Fruit fly (Drosophila melanogaster) whole organism, embryonic: Measurements from ENCODE around the gene Hayan.

Experiments used
- Abd-B ChIP-seq: fragments of 200-800 bp; sonication (Bioruptor generic); optimal IDR thresholded peaks from 2 replicates; lab custom pipeline; 2018; ENCODE audit warnings: missing biosample characterization, mild to moderate bottlenecking, missing genetic modification characterization, moderate library complexity
- CG14965 ChIP-seq: fragments of 200-800 bp; sonication (Bioruptor generic); optimal IDR thresholded peaks from 2 replicates; lab custom pipeline; 2016; ENCODE audit warnings: missing biosample characterization, missing genetic modification characterization, borderline replicate concordance
- CG16863 ChIP-seq: fragments of 200-800 bp; sonication (Bioruptor generic); optimal IDR thresholded peaks from 3 replicates; lab custom pipeline; 2016; ENCODE audit warnings: missing biosample characterization, missing genetic modification characterization
- CG3407 ChIP-seq: fragments of 200-800 bp; sonication (Bioruptor generic); optimal IDR thresholded peaks from 2 replicates; lab custom pipeline; 2018; ENCODE audit warnings: missing biosample characterization, mild to moderate bottlenecking, missing genetic modification characterization
- CG8478 ChIP-seq: fragments of >200 bp; optimal IDR thresholded peaks from 2 replicates; lab custom pipeline; 2018
- Fer2 ChIP-seq: fragments of 200-800 bp; sonication (Bioruptor generic); optimal IDR thresholded peaks from 2 replicates; lab custom pipeline; 2018; ENCODE audit warnings: missing biosample characterization, mild to moderate bottlenecking, missing genetic modification characterization, moderate library complexity
- Rx ChIP-seq: fragments of 200-800 bp; sonication (Bioruptor generic); IDR thresholded peaks from 2 replicates; pipeline ENCODE4 v1.3.6; 2022; ENCODE audit warnings: missing biosample characterization, missing genetic modification characterization
- croc ChIP-seq: fragments of 200-800 bp; sonication (Bioruptor generic); conservative IDR thresholded peaks from 3 replicates; pipeline ENCODE4 v1.3.6; 2022; ENCODE audit warnings: missing biosample characterization, missing genetic modification characterization
- crol ChIP-seq: fragments of 200-800 bp; sonication (Bioruptor generic); IDR thresholded peaks from 2 replicates; pipeline ENCODE4 v1.3.6; 2022; ENCODE audit warnings: missing biosample characterization, missing genetic modification characterization
- gsb-n ChIP-seq: fragments of 200-800 bp; sonication (Bioruptor generic); optimal IDR thresholded peaks from 3 replicates; lab custom pipeline; 2018; ENCODE audit warnings: missing biosample characterization, mild to moderate bottlenecking, missing genetic modification characterization
- ro ChIP-seq: fragments of 200-800 bp; sonication (Bioruptor generic); IDR thresholded peaks from 2 replicates; pipeline ENCODE4 v1.3.6; 2022; ENCODE audit warnings: missing biosample characterization, missing genetic modification characterization
- slp2 ChIP-seq: fragments of 200-800 bp; sonication (Bioruptor generic); optimal IDR thresholded peaks from 2 replicates; lab custom pipeline; 2016; ENCODE audit warnings: missing biosample characterization, missing genetic modification characterization
- unpg ChIP-seq: fragments of 200-800 bp; sonication (Bioruptor generic); optimal IDR thresholded peaks from 3 replicates; lab custom pipeline; 2018; ENCODE audit warnings: missing biosample characterization, mild to moderate bottlenecking, missing genetic modification characterization, moderate library complexity

dm6 chrX:18510884-18511283 lies 27.3 kb upstream of the Hayan start:
- TF ChIP-seq croc (GFP tag; lab: Robert Waterston, UW) (no peak), CG8478 (lab: Kevin White, UChicago) (no peak), crol (no peak), Fer2 (tag; lab: Kevin White, UChicago) (no peak), Rx (no peak), Abd-B (no peak), unpg (GFP tag; lab: Kevin White, UChicago) (peak; percentile 19), slp2 (no peak), ro (GFP tag; lab: Robert Waterston, UW) (no peak), gsb-n (tag; lab: Kevin White, UChicago) (no peak), CG3407 (GFP tag; lab: Kevin White, UChicago) (no peak), CG16863 (no peak), CG14965 (no peak)
